Fruit fly (Drosophila melanogaster): ENCODE data around the gene smp-30.

Gene smp-30

DNA sequence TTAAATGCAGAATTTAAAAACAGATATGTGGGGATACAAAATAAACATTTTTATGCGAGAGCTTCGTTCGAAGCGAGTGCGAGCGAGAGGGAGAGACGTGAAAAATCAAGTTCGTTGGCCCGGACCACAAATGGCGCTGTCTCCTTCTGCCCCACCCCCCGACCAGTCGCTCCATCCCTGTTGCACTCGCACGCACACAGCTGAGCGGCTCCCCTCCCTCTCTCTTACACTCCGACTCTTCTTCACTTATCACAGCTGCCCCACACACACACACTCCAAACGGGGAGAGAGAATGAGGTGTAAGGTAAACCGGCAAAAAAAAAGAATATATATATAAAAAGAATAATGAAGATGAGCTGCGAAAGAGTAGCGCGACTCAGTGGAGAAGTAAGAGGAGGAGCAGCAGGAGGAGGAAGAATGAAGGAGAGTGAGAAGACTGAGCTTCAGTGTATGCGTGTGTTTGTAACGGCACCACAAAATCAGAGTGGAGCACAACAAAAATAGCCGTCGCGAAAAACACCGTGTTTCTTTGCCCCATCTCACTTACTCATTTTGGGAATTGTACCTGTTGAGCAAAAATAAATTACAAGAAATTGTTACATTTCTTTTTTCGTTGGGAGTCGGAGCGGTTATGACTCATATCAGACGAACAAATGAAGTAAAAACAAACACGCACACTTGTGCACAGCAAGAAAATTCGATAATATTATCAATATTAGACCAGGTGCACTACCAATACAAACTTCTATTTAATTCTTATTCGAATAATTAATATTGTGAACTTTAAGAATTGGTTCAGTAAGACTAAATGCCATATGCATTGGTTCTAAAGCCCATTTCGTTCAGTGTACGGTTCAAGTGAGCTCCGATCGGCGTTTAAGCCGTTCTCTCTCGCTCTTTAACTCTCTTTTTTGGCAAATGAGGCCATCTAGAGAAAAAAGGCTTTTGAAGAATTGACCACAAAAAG is 12.9 kb downstream of the smp-30 start (continued):
- TF ChIP-seq btn (GFP tag; optimal IDR thresholded peaks at IDR 0.05), result peak; percentile 85
- TF ChIP-seq CG6272 (GFP tag; IDR thresholded peaks at IDR 0.05), result peak; percentile 90
- peak; percentile 91 for TF ChIP-seq CG10147 (GFP tag; optimal IDR thresholded peaks at IDR 0.05)
- TF ChIP-seq Fer1 (GFP tag; optimal IDR thresholded peaks at IDR 0.05), result peak; percentile 91
- no peak for TF ChIP-seq hkb (optimal IDR thresholded peaks at IDR 0.05)
- peak; percentile 93 for TF ChIP-seq hkb (GFP tag; IDR thresholded peaks at IDR 0.05)
- peak; percentile 96 for TF ChIP-seq Hsf (GFP tag; optimal IDR thresholded peaks at IDR 0.05)
- peak; percentile 91 for TF ChIP-seq NFAT (GFP tag; IDR thresholded peaks at IDR 0.05)
- TF ChIP-seq CG11696 (GFP tag; IDR thresholded peaks at IDR 0.05), result peak; percentile 82
- TF ChIP-seq al (GFP tag; IDR thresholded peaks at IDR 0.05), result peak; percentile 92
- TF ChIP-seq hb (GFP tag; IDR thresholded peaks at IDR 0.05; ENCODE audit: partially characterized antibody), result no peak
- no peak for TF ChIP-seq h (optimal IDR thresholded peaks at IDR 0.05)
- peak; percentile 90 for TF ChIP-seq Antp (GFP tag; optimal IDR thresholded peaks at IDR 0.05)
- peak; percentile 92 for TF ChIP-seq CG4424 (GFP tag; optimal IDR thresholded peaks at IDR 0.05)
- peak; percentile 60 for TF ChIP-seq CG4328 (GFP tag; optimal IDR thresholded peaks at IDR 0.05)
- TF ChIP-seq phol (tag; optimal IDR thresholded peaks at IDR 0.05), result peak; percentile 94
- peak; percentile 83 for TF ChIP-seq Lhr (GFP tag; optimal IDR thresholded peaks at IDR 0.05)
- TF ChIP-seq HmgZ (tag; optimal IDR thresholded peaks at IDR 0.05), result peak; percentile 94
- peak; percentile 88 for TF ChIP-seq shn (GFP tag; optimal IDR thresholded peaks at IDR 0.05)
- peak; percentile 58 for TF ChIP-seq Elba2 (GFP tag; optimal IDR thresholded peaks at IDR 0.05)
- TF ChIP-seq pita (GFP tag; optimal IDR thresholded peaks at IDR 0.05), result no peak
- no peak for TF ChIP-seq usp (GFP tag; optimal IDR thresholded peaks at IDR 0.05)
- peak; percentile 76 for TF ChIP-seq Usf (GFP tag; optimal IDR thresholded peaks at IDR 0.05)
- TF ChIP-seq pan (optimal IDR thresholded peaks at IDR 0.05), result no peak
- TF ChIP-seq pan (GFP tag; optimal IDR thresholded peaks at IDR 0.05 in 1 of 2, IDR thresholded peaks at IDR 0.05 in 1 of 2), result peak in 1 of 2 experiments; percentile 97
- TF ChIP-seq Dek (tag; optimal IDR thresholded peaks at IDR 0.05), result peak; percentile 94
- no peak for TF ChIP-seq Opbp (GFP tag; IDR thresholded peaks at IDR 0.05; ENCODE audit: partially characterized antibody)
- TF ChIP-seq CG4282 (GFP tag; optimal IDR thresholded peaks at IDR 0.05), result peak; percentile 64
- peak; percentile 90 for TF ChIP-seq CG3407 (GFP tag; optimal IDR thresholded peaks at IDR 0.05)
- TF ChIP-seq seq (GFP tag; IDR thresholded peaks at IDR 0.05), result peak; percentile 93
- TF ChIP-seq exex (tag; optimal IDR thresholded peaks at IDR 0.05), result no peak
- peak; percentile 78 for TF ChIP-seq dati (GFP tag; IDR thresholded peaks at IDR 0.05)
- peak; percentile 96 for TF ChIP-seq Ssrp (tag; optimal IDR thresholded peaks at IDR 0.05)
- TF ChIP-seq B-H1 (GFP tag; IDR thresholded peaks at IDR 0.05), result peak; percentile 93
- TF ChIP-seq Bgb (GFP tag; IDR thresholded peaks at IDR 0.05; ENCODE audit: partially characterized antibody), result peak; percentile 42; the same call in 1 of the 2 replicates
- peak; percentile 92; the same call in 1 of the 2 replicates for TF ChIP-seq dimm (GFP tag; IDR thresholded peaks at IDR 0.05)
- TF ChIP-seq Atf-2 (GFP tag; optimal IDR thresholded peaks at IDR 0.05), result peak; percentile 92
- TF ChIP-seq bigmax (GFP tag; optimal IDR thresholded peaks at IDR 0.05), result peak; percentile 4
- no peak for TF ChIP-seq Stat92E (GFP tag; optimal IDR thresholded peaks at IDR 0.05)
- TF ChIP-seq cwo (GFP tag; optimal IDR thresholded peaks at IDR 0.05), result peak; percentile 85
- TF ChIP-seq CG15514 (GFP tag; optimal IDR thresholded peaks at IDR 0.05), result peak; percentile 89
- peak; percentile 79 for TF ChIP-seq Nf-YB (GFP tag; optimal IDR thresholded peaks at IDR 0.05)
- TF ChIP-seq CG8290 (GFP tag; optimal IDR thresholded peaks at IDR 0.05), result peak; percentile 87
- TF ChIP-seq CG8290 (tag; optimal IDR thresholded peaks at IDR 0.05), result peak; percentile 37 to 97
- peak; percentile 97 for TF ChIP-seq Drgx (GFP tag; IDR thresholded peaks at IDR 0.05)
- TF ChIP-seq CG17385 (GFP tag; optimal IDR thresholded peaks at IDR 0.05), result peak; percentile 92
- TF ChIP-seq ftz-f1 (GFP tag; optimal IDR thresholded peaks at IDR 0.05), result peak; percentile 37
- peak; percentile 94 for TF ChIP-seq oc (tag; optimal IDR thresholded peaks at IDR 0.05)
- TF ChIP-seq CG2199 (GFP tag; IDR thresholded peaks at IDR 0.05), result peak; percentile 91

All from whole organism, embryonic.